Worm (Caenorhabditis elegans): ENCODE measurements around the gene Y11D7A.8.

- TF ChIP-seq lin-13 (tag; optimal IDR thresholded peaks at IDR 0.05) (no peak), unc-62 (GFP tag; optimal IDR thresholded peaks at IDR 0.05) (no peak), snpc-4 (tag; optimal IDR thresholded peaks at IDR 0.05) (no peak), pha-4 (tag; optimal IDR thresholded peaks at IDR 0.05) (no peak), nhr-12 (tag; optimal IDR thresholded peaks at IDR 0.05) (no peak), nhr-76 (tag; optimal IDR thresholded peaks at IDR 0.05) (no peak)
Observed at ce11 chrIV:9251079-9251478, at the start of gene Y11D7A.8.

All from whole organism, mixed stage, embryonic.